Worm (Caenorhabditis elegans) whole organism, L4 larva: ENCODE data around the gene str-165.
A peak's percentile ranks its signal among the peaks of the same experiment; 100 is the strongest.

Experiments
- D1046.2 ChIP-seq: fragments of 200-800 bp; sonication (Bioruptor generic); IDR thresholded peaks from 2 replicates; pipeline ENCODE4 v1.3.6; 2022; ENCODE audit warnings: missing genetic modification characterization, missing compliant biosample characterization
- F37D6.2 ChIP-seq: sonication (generic microtip); optimal IDR thresholded peaks from 2 replicates; lab custom pipeline; 2016; ENCODE audit warnings: mild to moderate bottlenecking, missing genetic modification characterization, missing compliant biosample characterization
- F44E2.7 ChIP-seq: fragments of 200-800 bp; sonication (Bioruptor generic); IDR thresholded peaks from 2 replicates; pipeline ENCODE4 v2.1.2; 2022; ENCODE audit warnings: missing genetic modification characterization, missing compliant biosample characterization
- T26A8.4 ChIP-seq: fragments of 200-800 bp; sonication (Bioruptor generic); IDR thresholded peaks from 2 replicates; pipeline ENCODE4 v1.3.6; 2022; ENCODE audit warnings: missing genetic modification characterization, missing compliant biosample characterization
- Y105C5A.15 ChIP-seq: fragments of 200-800 bp; sonication (Bioruptor generic); IDR thresholded peaks from 2 replicates; pipeline ENCODE4 v1.3.6; 2022; ENCODE audit warnings: missing genetic modification characterization, missing compliant biosample characterization
- Y5F2A.4 ChIP-seq: fragments of 200-800 bp; sonication (Bioruptor generic); optimal IDR thresholded peaks from 2 replicates; lab custom pipeline; 2018; ENCODE audit warnings: mild to moderate bottlenecking, missing genetic modification characterization, missing compliant biosample characterization
- Y75B8A.6 ChIP-seq: fragments of 200-800 bp; sonication (Bioruptor generic); IDR thresholded peaks from 2 replicates; pipeline ENCODE4 v1.3.6; 2022; ENCODE audit warnings: missing genetic modification reagents, missing genetic modification characterization, missing compliant biosample characterization
- aha-1 ChIP-seq: fragments of 150-350 bp; peaks from one replicate; lab custom pipeline; 2014; ENCODE audit warnings: missing biosample characterization, missing genetic modification characterization
- cey-2 ChIP-seq: sonication (generic microtip); optimal IDR thresholded peaks from 3 replicates; lab custom pipeline; 2017; ENCODE audit warnings: missing genetic modification characterization, mild to moderate bottlenecking, missing compliant biosample characterization, antibody characterized with exemption, borderline replicate concordance; ENCODE audit not compliant: insufficient read depth
- ctbp-1 ChIP-seq: fragments of 200-800 bp; sonication (Bioruptor generic); IDR thresholded peaks from 2 replicates; pipeline ENCODE4 v1.3.6; 2022; ENCODE audit warnings: missing genetic modification reagents, missing genetic modification characterization, missing compliant biosample characterization
- dmd-8 ChIP-seq: fragments of 200-800 bp; sonication (Bioruptor generic); IDR thresholded peaks from 2 replicates; pipeline ENCODE4 v1.3.6; 2022; ENCODE audit warnings: missing genetic modification characterization, missing compliant biosample characterization
- dmd-9 ChIP-seq: fragments of 200-800 bp; sonication (Bioruptor generic); IDR thresholded peaks from 2 replicates; pipeline ENCODE4 v1.3.6; 2022; ENCODE audit warnings: missing genetic modification reagents, missing genetic modification characterization, missing compliant biosample characterization
- dpl-1 ChIP-seq: fragments of 150-350 bp; optimal IDR thresholded peaks from 2 replicates; lab custom pipeline; 2014; ENCODE audit warnings: missing biosample characterization, missing genetic modification reagents, missing genetic modification characterization
- fkh-10 ChIP-seq: fragments of 150-350 bp; optimal IDR thresholded peaks from 2 replicates; lab custom pipeline; 2014; ENCODE audit warnings: missing biosample characterization, missing genetic modification reagents, missing genetic modification characterization
- fos-1 ChIP-seq: fragments of 150-350 bp; optimal IDR thresholded peaks from 2 replicates; lab custom pipeline; 2014; ENCODE audit warnings: missing biosample characterization, missing genetic modification characterization
- jun-1 ChIP-seq: fragments of 150-350 bp; optimal IDR thresholded peaks from 2 replicates; lab custom pipeline; 2014; ENCODE audit warnings: missing biosample characterization, missing genetic modification reagents, missing genetic modification characterization
- lin-15B ChIP-seq: fragments of 150-350 bp; sonication (generic microtip); optimal IDR thresholded peaks from 3 replicates; lab custom pipeline; 2014; ENCODE audit warnings: missing biosample characterization, missing genetic modification characterization
- lin-38 ChIP-seq: fragments of 200-800 bp; sonication (Bioruptor generic); IDR thresholded peaks from 2 replicates; pipeline ENCODE4 v1.3.6; 2022; ENCODE audit warnings: missing genetic modification reagents, missing genetic modification characterization, missing compliant biosample characterization
- lin-39 ChIP-seq: fragments of 150-350 bp; optimal IDR thresholded peaks from 2 replicates; lab custom pipeline; 2014; ENCODE audit warnings: missing biosample characterization, missing genetic modification reagents, missing genetic modification characterization
- lir-3 ChIP-seq: sonication (generic microtip); optimal IDR thresholded peaks from 2 replicates; lab custom pipeline; 2016; ENCODE audit warnings: mild to moderate bottlenecking, missing genetic modification characterization, missing compliant biosample characterization
- madf-5 ChIP-seq, 2 experiments: fragments of 200-800 bp; sonication (Bioruptor generic); IDR thresholded peaks; 2 replicates each; pipeline ENCODE4 v1.3.6; 2022; ENCODE audit warnings: missing compliant biosample characterization in 2 of 2, missing genetic modification characterization in 2 of 2
- madf-9 ChIP-seq: fragments of 200-800 bp; sonication (Bioruptor generic); conservative IDR thresholded peaks from 2 replicates; pipeline ENCODE4 v1.3.6; 2022; ENCODE audit warnings: missing genetic modification reagents, missing genetic modification characterization, missing compliant biosample characterization
- mdl-1 ChIP-seq, 2 experiments: fragments of 150-350 bp in 1 of 2; sonication (generic microtip) in 1 of 2; optimal IDR thresholded peaks; 2 replicates each; lab custom pipeline; 2014 to 2017; ENCODE audit warnings: missing biosample characterization in 2 of 2, missing genetic modification characterization in 2 of 2
- mes-2 ChIP-seq: sonication (generic microtip); optimal IDR thresholded peaks from 2 replicates; lab custom pipeline; 2016; ENCODE audit warnings: missing genotype, mild to moderate bottlenecking, missing genetic modification characterization, missing compliant biosample characterization; ENCODE audit not compliant: poor library complexity, severe bottlenecking
- nhr-28 ChIP-seq: fragments of 150-350 bp; optimal IDR thresholded peaks from 2 replicates; lab custom pipeline; 2014; ENCODE audit warnings: missing biosample characterization, missing genetic modification characterization
- nhr-41 ChIP-seq: fragments of 200-800 bp; sonication (Bioruptor generic); IDR thresholded peaks from 2 replicates; pipeline ENCODE4 v1.3.6; 2022; ENCODE audit warnings: missing genetic modification reagents, missing genetic modification characterization, missing compliant biosample characterization
- nhr-48 ChIP-seq: sonication (generic microtip); optimal IDR thresholded peaks from 2 replicates; lab custom pipeline; 2016; ENCODE audit warnings: mild to moderate bottlenecking, missing genetic modification characterization, missing compliant biosample characterization
- nhr-76 ChIP-seq: fragments of 150-350 bp; optimal IDR thresholded peaks from 2 replicates; lab custom pipeline; 2014; ENCODE audit warnings: missing biosample characterization, missing genetic modification characterization
- pha-4 ChIP-seq, 2 experiments: fragments of 150-350 bp in 1 of 2; fragments of 200-800 bp in 1 of 2; sonication (Bioruptor generic) in 1 of 2; IDR thresholded peaks in 1 of 2; optimal IDR thresholded peaks in 1 of 2; 2 replicates each; pipeline versions ENCODE4 v1.3.6 to Lab custom; 2014 to 2022; ENCODE audit warnings: missing genetic modification characterization in 2 of 2, missing genetic modification reagents in 2 of 2, missing biosample characterization in 1 of 2, missing compliant biosample characterization in 1 of 2
- php-3 ChIP-seq: fragments of 200-800 bp; sonication (Bioruptor generic); IDR thresholded peaks from 2 replicates; pipeline ENCODE4 v1.3.6; 2022; ENCODE audit warnings: missing genetic modification reagents, missing genetic modification characterization, missing compliant biosample characterization
- saeg-2 ChIP-seq: fragments of 200-800 bp; sonication (Bioruptor generic); IDR thresholded peaks from 2 replicates; pipeline ENCODE4 v1.3.6; 2022; ENCODE audit warnings: missing genetic modification reagents, missing genetic modification characterization, missing compliant biosample characterization
- sdz-12 ChIP-seq: fragments of 200-800 bp; sonication (Bioruptor generic); optimal IDR thresholded peaks from 2 replicates; lab custom pipeline; 2018; ENCODE audit warnings: mild to moderate bottlenecking, missing genetic modification characterization, missing compliant biosample characterization
- spr-1 ChIP-seq: sonication (generic microtip); optimal IDR thresholded peaks from 2 replicates; lab custom pipeline; 2016; ENCODE audit warnings: mild to moderate bottlenecking, missing genetic modification characterization, missing compliant biosample characterization
- tra-1 ChIP-seq: fragments of 200-800 bp; sonication (Bioruptor generic); IDR thresholded peaks from 2 replicates; pipeline ENCODE4 v1.3.6; 2022; ENCODE audit warnings: missing genetic modification reagents, missing genetic modification characterization, missing compliant biosample characterization
- unc-130 ChIP-seq: sonication (generic microtip); optimal IDR thresholded peaks from 2 replicates; lab custom pipeline; 2016; ENCODE audit warnings: missing genetic modification reagents, missing genetic modification characterization, missing compliant biosample characterization
- unc-62 ChIP-seq, 3 experiments: fragments of 150-350 bp in 1 of 3; sonication (generic microtip); optimal IDR thresholded peaks in 2 of 3; peaks in 1 of 3; 1 replicate in 1 of 3; 2 replicates in 2 of 3; lab custom pipeline; 2014 to 2017; ENCODE audit warnings: missing biosample characterization in 3 of 3, missing genetic modification characterization in 3 of 3, missing genetic modification reagents in 3 of 3, missing genotype in 1 of 3
- zip-11 ChIP-seq: fragments of 200-800 bp; sonication (Bioruptor generic); IDR thresholded peaks from 2 replicates; pipeline ENCODE4 v1.3.6; 2022; ENCODE audit warnings: missing genetic modification characterization, missing compliant biosample characterization
- zip-2 ChIP-seq: fragments of 150-350 bp; optimal IDR thresholded peaks from 2 replicates; lab custom pipeline; 2014; ENCODE audit warnings: missing biosample characterization, missing genetic modification characterization

str-165 gene

ce11 chrV:13822752-13823151 is 8.2 kb upstream of the str-165 start, which contains the start of gene hpo-31:
Gene hpo-31, plus strand, starts transcription at chrV:13823052.
- TF ChIP-seq aha-1 (peak; percentile 72), D1046.2 (no peak)

- TF ChIP-seq unc-62 (GFP tag; optimal IDR thresholded peaks at IDR 0.05 in 1 of 2; lab: Kevin White, UChicago) = peak in 1 of 2 experiments; percentile 75
- no peak for TF ChIP-seq unc-62 (tag; optimal IDR thresholded peaks at IDR 0.05; lab: Kevin White, UChicago)
- TF ChIP-seq pha-4 (GFP tag; IDR thresholded peaks at IDR 0.05; lab: Robert Waterston, UW) = no peak
- TF ChIP-seq pha-4 (tag; optimal IDR thresholded peaks at IDR 0.05; lab: Kevin White, UChicago) = no peak
- TF ChIP-seq aha-1 = peak; percentile 2
- TF ChIP-seq dpl-1 (GFP tag; lab: Kevin White, UChicago) = no peak
- TF ChIP-seq nhr-41 (GFP tag; lab: Robert Waterston, UW) = no peak
Measured at ce11 chrV:13827920-13828319, 3.0 kb upstream of the str-165 start, which contains the start of gene nrf-5. Gene nrf-5, plus strand, starts transcription at chrV:13828267.

ce11 chrV:13833951-13834350 is 3.0 kb downstream of the str-165 start, which contains the start of gene srx-129:
Gene srx-129, plus strand, starts transcription at chrV:13834251.
- TF ChIP-seq fkh-10 (no peak), lir-3 (tag; lab: Kevin White, UChicago) (no peak), lin-15B (tag; lab: Kevin White, UChicago) (no peak), fos-1 (no peak), cey-2 (tag; lab: Kevin White, UChicago) (no peak), zip-2 (no peak), F44E2.7 (no peak), nhr-48 (tag; lab: Kevin White, UChicago) (no peak), mes-2 (tag; lab: Kevin White, UChicago) (no peak), F37D6.2 (tag; lab: Kevin White, UChicago) (no peak), dmd-8 (no peak), zip-11 (GFP tag; lab: Robert Waterston, UW) (no peak)

ce11 chrV:13837173-13837572 is 6.3 kb downstream of the str-165 start, which contains the start of gene srx-128:
Gene srx-128, plus strand, starts transcription at chrV:13837473.
- TF ChIP-seq spr-1 = no peak
- no peak for TF ChIP-seq jun-1 (tag; lab: Kevin White, UChicago)
- TF ChIP-seq php-3 = no peak
- TF ChIP-seq sdz-12 = no peak
- no peak for TF ChIP-seq F37D6.2 (tag; lab: Kevin White, UChicago)
- no peak for TF ChIP-seq nhr-76 (tag; lab: Kevin White, UChicago)
- no peak for TF ChIP-seq cey-2 (tag; lab: Kevin White, UChicago)
- no peak for TF ChIP-seq unc-130
- TF ChIP-seq saeg-2 (GFP tag; lab: Robert Waterston, UW) = no peak
- TF ChIP-seq dpl-1 (GFP tag; lab: Kevin White, UChicago) = no peak
- no peak for TF ChIP-seq ctbp-1
- TF ChIP-seq Y75B8A.6 (GFP tag; lab: Robert Waterston, UW) = no peak
- TF ChIP-seq madf-9 (GFP tag; lab: Robert Waterston, UW) = no peak
- TF ChIP-seq mdl-1 (tag; optimal IDR thresholded peaks at IDR 0.05; lab: Kevin White, UChicago) = no peak
- TF ChIP-seq lin-38 (GFP tag; lab: Robert Waterston, UW) = no peak
- no peak for TF ChIP-seq madf-5 (GFP tag; IDR thresholded peaks at IDR 0.05; lab: Robert Waterston, UW)
- TF ChIP-seq, all 104 proteins: peak for 0

- no peak for TF ChIP-seq lin-39 (tag; lab: Kevin White, UChicago)
- TF ChIP-seq Y5F2A.4 (GFP tag; lab: Kevin White, UChicago) = no peak
- TF ChIP-seq mdl-1 (tag; optimal IDR thresholded peaks at IDR 0.05; lab: Kevin White, UChicago) = peak in 1 of 2 experiments; percentile 66
- TF ChIP-seq zip-11 (GFP tag; lab: Robert Waterston, UW) = no peak
- TF ChIP-seq fkh-10 = no peak
- TF ChIP-seq dmd-9 = no peak
- TF ChIP-seq Y105C5A.15 = no peak
- TF ChIP-seq nhr-28 (tag; lab: Kevin White, UChicago) = peak; percentile 10
- no peak for TF ChIP-seq T26A8.4 (GFP tag; lab: Robert Waterston, UW)
- TF ChIP-seq tra-1 (GFP tag; lab: Robert Waterston, UW) = no peak
- TF ChIP-seq unc-62 (GFP tag; optimal IDR thresholded peaks at IDR 0.05 in 1 of 2; lab: Kevin White, UChicago) = peak in 1 of 2 experiments; percentile 35
- no peak for TF ChIP-seq unc-62 (tag; optimal IDR thresholded peaks at IDR 0.05; lab: Kevin White, UChicago)
Measured at ce11 chrV:13839433-13839832, 8.5 kb downstream of the str-165 start, which contains the start of gene F55B12.10. Gene F55B12.10, plus strand, starts transcription at chrV:13839733.
